Fruit fly (Drosophila melanogaster) Kc167 (cell line): ENCODE measurements around the gene RFeSP.

Source experiments
- Myc ChIP-seq: fragments of >200 bp; optimal IDR thresholded peaks from 2 replicates; lab custom pipeline; 2017; ENCODE audit warnings: missing external identifiers
- Sin3A ChIP-seq: fragments of >200 bp; optimal IDR thresholded peaks from 2 replicates; lab custom pipeline; 2018; ENCODE audit warnings: missing external identifiers
- h ChIP-seq: fragments of >200 bp; optimal IDR thresholded peaks from 3 replicates; lab custom pipeline; 2018; ENCODE audit warnings: missing external identifiers
- insv ChIP-seq: fragments of >200 bp; optimal IDR thresholded peaks from 3 replicates; lab custom pipeline; 2018; ENCODE audit warnings: missing external identifiers
- psq ChIP-seq: fragments of >200 bp; optimal IDR thresholded peaks from 2 replicates; lab custom pipeline; 2017; ENCODE audit warnings: missing external identifiers
- ttk ChIP-seq: sonication (Bioruptor generic); optimal IDR thresholded peaks from 2 replicates; lab custom pipeline; 2017; ENCODE audit warnings: missing external identifiers

RFeSP gene

DNA sequence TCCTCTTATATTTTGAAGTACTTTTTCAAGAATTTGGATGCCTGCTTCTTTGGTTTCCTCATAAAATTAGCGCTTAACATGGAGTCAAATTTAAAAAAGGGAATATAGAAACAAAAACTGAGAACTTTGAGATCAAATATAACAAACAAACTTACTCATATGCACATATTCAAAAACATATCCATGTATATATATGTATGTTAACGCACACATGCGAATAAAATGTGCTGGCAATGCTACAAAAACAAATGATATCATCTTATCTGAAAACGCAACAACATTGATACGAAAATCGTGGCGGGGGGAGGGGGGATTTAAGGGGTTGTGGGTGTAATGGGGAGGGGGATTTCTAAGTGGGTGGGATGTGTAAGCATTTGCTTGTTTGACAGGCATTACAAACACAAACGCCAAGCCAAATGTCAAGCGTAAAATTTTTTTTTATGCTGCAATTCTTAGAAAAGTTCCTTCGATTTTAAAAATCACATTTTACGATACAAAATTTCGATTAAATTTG, 34.1 kb upstream of the RFeSP start:
- TF ChIP-seq h (lab: Kevin White, UChicago) (no peak), ttk (lab: Kevin White, UChicago) (no peak), Sin3A (lab: Kevin White, UChicago) (no peak), Myc (lab: Kevin White, UChicago) (no peak), insv (no peak), psq (lab: Kevin White, UChicago) (no peak)

- TF ChIP-seq Sin3A (lab: Kevin White, UChicago), result no peak
These were observed 32.5 kb upstream of the RFeSP start for dm6 chr2L:1646499-1646898.

DNA sequence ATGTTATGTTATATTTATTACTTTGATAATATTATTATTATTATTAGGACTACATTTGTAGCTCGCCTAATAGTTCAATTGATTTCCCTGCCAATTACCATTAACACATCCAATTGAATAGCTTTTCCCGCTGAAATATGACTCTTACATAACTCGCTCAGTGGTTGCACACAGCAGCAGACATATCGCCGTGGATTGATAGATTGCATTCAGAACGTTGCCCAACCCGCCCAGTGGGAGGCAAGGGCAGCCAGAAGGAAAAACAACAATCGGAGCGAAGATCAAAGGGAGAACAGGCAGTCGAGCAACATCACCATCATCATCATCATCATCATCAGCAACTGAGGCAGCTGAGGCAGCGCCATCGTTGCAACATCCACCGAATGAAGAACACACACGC, 32.1 kb upstream of the RFeSP start:
- no peak for TF ChIP-seq psq (lab: Kevin White, UChicago)
- no peak for TF ChIP-seq insv
- TF ChIP-seq Myc (lab: Kevin White, UChicago), result no peak
- TF ChIP-seq h (lab: Kevin White, UChicago), result no peak
- no peak for TF ChIP-seq ttk (lab: Kevin White, UChicago)
- TF ChIP-seq Sin3A (lab: Kevin White, UChicago), result no peak

- TF ChIP-seq ttk (lab: Kevin White, UChicago) (no peak), h (lab: Kevin White, UChicago) (no peak), Myc (lab: Kevin White, UChicago) (no peak), psq (lab: Kevin White, UChicago) (no peak), insv (no peak), Sin3A (lab: Kevin White, UChicago) (no peak)
These were observed 31.4 kb upstream of the RFeSP start for dm6 chr2L:1645328-1645727.

DNA sequence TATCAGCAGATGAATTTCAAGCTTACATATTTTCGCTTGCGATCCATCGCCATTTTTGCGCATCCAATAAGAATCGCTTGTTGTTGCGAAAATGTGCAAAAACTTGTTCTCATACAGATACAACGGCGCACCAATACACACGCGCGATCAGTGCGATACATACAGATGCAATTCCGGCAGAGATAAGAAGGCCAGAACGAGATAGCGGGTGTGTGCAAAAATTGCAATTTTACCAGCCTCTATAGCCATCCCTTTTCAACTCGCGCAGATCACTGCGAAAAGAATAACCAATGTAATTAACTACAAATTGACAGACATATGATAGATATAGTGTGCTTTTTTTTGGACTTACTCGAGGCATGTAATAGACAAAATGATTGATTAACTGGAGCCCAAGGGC, 30.4 kb upstream of the RFeSP start:
- TF ChIP-seq Sin3A (lab: Kevin White, UChicago) (no peak), psq (lab: Kevin White, UChicago) (no peak), ttk (lab: Kevin White, UChicago) (no peak), h (lab: Kevin White, UChicago) (no peak), insv (no peak), Myc (lab: Kevin White, UChicago) (no peak)

DNA sequence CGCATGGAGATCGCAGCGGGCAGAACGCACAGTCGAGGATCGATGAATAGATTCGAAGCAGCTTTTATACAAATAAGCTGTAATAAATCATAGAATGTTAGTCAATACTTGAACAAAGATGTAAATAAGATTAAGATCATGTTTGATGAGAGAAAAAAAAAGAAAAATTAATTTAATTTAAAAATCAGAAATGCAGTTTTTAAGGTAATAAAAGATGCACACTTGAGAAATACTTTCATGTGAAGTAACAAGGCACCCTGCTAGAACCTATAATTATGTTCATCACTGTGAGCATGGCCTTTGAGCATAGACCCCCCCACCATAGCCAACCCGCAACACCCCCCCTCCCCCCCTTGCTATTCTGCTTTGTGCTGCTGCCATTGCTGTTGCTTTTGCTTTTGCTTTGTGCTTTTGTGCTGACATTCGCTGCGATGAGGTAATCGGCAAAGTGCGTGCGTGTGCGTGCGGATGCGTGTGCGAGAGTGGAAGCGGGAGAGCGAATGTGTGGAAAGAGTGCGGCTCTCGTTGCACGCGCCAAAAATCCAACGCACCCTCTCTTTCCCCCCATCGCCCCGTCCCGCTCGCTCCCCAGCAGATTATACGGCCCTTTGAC, 29.4 kb upstream of the RFeSP start:
- no peak for TF ChIP-seq psq (lab: Kevin White, UChicago)
- TF ChIP-seq ttk (lab: Kevin White, UChicago), result no peak
- no peak for TF ChIP-seq Myc (lab: Kevin White, UChicago)
- TF ChIP-seq h (lab: Kevin White, UChicago), result no peak
- no peak for TF ChIP-seq insv
- no peak for TF ChIP-seq Sin3A (lab: Kevin White, UChicago)

- TF ChIP-seq Sin3A (lab: Kevin White, UChicago) (no peak), psq (lab: Kevin White, UChicago) (no peak), Myc (lab: Kevin White, UChicago) (no peak)
These were observed 24.9 kb upstream of the RFeSP start for dm6 chr2L:1638650-1639549.

DNA sequence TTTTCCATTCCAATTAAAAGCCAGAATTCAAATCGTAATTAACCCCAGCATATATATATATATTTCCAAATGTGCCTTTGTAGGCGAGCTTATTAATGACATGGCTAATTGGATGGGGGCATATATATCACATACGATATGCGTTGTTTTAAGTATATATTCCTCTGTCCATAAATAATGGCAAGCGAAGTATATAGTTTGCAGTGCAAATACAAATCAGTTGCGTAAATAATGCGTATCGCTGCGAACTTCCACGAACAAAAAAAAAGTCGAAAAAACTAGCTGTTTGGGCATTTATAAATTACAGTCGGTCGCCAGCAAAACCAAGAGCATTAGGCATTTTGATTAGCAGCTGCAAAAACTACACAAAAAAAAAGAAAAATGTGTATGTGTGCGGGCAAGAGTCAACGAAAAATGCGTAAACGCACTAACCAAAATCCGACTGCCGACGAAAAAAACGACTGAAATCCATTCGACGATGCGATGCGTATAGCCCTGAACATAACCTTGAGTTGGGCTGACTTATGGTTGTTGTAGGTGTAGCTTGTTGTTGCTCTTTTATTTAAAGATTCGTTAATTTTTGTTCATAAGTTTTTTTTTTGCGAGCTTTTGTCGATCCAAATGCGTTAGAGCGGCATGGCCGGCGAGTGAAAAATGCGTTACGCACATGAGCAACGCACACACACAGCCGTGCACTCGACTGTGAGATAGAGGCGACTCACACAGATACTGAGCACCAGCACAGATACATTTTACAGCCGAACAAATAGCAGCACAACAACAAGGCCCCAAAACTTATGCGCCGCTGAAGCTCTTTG, 24.1 kb upstream of the RFeSP start:
- no peak for TF ChIP-seq h (lab: Kevin White, UChicago)

- no peak for TF ChIP-seq h (lab: Kevin White, UChicago)
These were observed 23.3 kb upstream of the RFeSP start for dm6 chr2L:1637265-1637664.

DNA sequence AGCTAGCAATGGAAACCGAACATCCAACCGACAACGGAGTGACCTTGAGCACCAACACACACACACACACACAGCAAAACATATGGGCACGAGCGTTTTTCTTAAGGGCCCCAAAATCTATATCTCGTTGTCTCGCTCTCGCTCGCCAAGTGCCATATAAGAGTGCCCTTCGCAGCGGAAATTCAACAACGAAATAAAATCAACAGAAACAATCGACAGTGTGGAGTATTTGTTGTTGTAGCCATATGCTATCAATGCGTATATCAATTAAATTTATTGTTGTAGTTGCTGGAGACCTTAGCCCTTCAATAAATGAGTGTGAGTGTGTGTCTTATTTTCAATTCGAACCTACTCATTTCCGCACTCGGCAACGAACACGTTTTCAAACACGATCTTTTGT, 22.6 kb upstream of the RFeSP start:
- no peak for TF ChIP-seq psq (lab: Kevin White, UChicago)
- TF ChIP-seq insv, result no peak
- no peak for TF ChIP-seq Sin3A (lab: Kevin White, UChicago)
- TF ChIP-seq h (lab: Kevin White, UChicago), result no peak
- no peak for TF ChIP-seq Myc (lab: Kevin White, UChicago)
- no peak for TF ChIP-seq ttk (lab: Kevin White, UChicago)

DNA sequence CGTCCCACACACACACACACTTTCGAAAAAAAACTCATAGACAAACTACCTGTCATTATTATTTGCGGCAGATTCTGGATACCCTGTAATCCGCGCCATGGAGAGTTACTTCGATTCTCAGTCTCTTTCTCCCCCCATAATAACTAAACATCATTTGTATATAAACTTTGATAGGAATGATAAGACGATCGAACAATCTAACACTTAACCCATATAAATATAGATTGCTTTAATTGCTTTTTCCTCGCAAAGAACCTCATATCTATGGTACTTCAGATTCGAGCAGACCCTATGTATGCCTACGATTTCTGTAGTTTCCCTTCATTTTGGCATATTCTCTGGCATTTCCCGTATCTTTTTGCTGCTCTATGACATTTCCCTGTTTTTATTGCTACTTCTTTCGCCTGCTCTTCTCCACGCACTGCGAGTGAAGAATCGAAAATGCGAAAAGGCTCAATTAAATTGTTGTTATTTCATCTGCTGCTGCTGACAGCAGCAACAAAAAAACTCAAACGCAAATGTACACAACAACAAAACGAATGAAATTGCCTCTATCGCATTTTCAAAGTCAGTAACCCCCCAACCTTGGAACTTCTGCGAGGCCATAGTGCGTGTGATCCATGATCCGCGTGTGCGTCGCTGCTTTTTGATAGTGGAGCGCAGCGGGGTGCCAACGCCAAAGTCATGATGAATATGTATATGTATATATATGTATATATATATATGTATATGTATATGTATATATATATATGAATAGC, 20.3 kb upstream of the RFeSP start:
- no peak for TF ChIP-seq h (lab: Kevin White, UChicago)
- no peak for TF ChIP-seq ttk (lab: Kevin White, UChicago)
- TF ChIP-seq Sin3A (lab: Kevin White, UChicago), result no peak
- TF ChIP-seq psq (lab: Kevin White, UChicago), result no peak
- no peak for TF ChIP-seq Myc (lab: Kevin White, UChicago)
- no peak for TF ChIP-seq insv
